Fruit fly (Drosophila melanogaster) whole organism, embryonic: ENCODE data around the gene pan.

Experiments
- BEAF-32 ChIP-seq: fragments of 200-800 bp; sonication (Bioruptor generic); optimal IDR thresholded peaks from 3 replicates; lab custom pipeline; 2017; ENCODE audit warnings: missing biosample characterization, missing genetic modification characterization, mild to moderate bottlenecking, moderate library complexity, missing genetic modification reagents
- Blimp-1 ChIP-seq: fragments of 200-800 bp; sonication (Bioruptor generic); optimal IDR thresholded peaks from 3 replicates; lab custom pipeline; 2018; ENCODE audit warnings: missing biosample characterization, missing genetic modification characterization, mild to moderate bottlenecking, moderate library complexity, missing genetic modification reagents
- CG10267 ChIP-seq: fragments of 200-800 bp; sonication (Bioruptor generic); optimal IDR thresholded peaks from 2 replicates; lab custom pipeline; 2018; ENCODE audit warnings: missing biosample characterization, mild to moderate bottlenecking, missing genetic modification characterization, moderate library complexity
- CG10431 ChIP-seq: fragments of 200-800 bp; sonication (Bioruptor generic); optimal IDR thresholded peaks from 3 replicates; lab custom pipeline; 2018; ENCODE audit warnings: missing biosample characterization, mild to moderate bottlenecking, missing genetic modification characterization
- CG11093 ChIP-seq: fragments of 200-800 bp; sonication (Bioruptor generic); IDR thresholded peaks from 3 replicates; pipeline ENCODE4 v1.3.6; 2022; ENCODE audit warnings: missing biosample characterization, missing genetic modification characterization
- CG11398 ChIP-seq: fragments of 200-800 bp; sonication (Bioruptor generic); optimal IDR thresholded peaks from 2 replicates; lab custom pipeline; 2016; ENCODE audit warnings: missing biosample characterization, missing genetic modification characterization
- CG11723 ChIP-seq: fragments of 200-800 bp; sonication (Bioruptor generic); optimal IDR thresholded peaks from 2 replicates; lab custom pipeline; 2017; ENCODE audit warnings: missing biosample characterization, mild to moderate bottlenecking, missing genetic modification characterization
- CG12659 ChIP-seq: fragments of 200-800 bp; sonication (Bioruptor generic); optimal IDR thresholded peaks from 3 replicates; lab custom pipeline; 2017; ENCODE audit warnings: mild to moderate bottlenecking, missing biosample characterization, missing genetic modification reagents, missing genetic modification characterization
- CG13424 ChIP-seq: fragments of 200-800 bp; sonication (Bioruptor generic); optimal IDR thresholded peaks from 2 replicates; lab custom pipeline; 2019; ENCODE audit warnings: missing biosample characterization, mild to moderate bottlenecking, missing genetic modification characterization, moderate library complexity
- CG13894 ChIP-seq: fragments of 200-800 bp; sonication (Bioruptor generic); optimal IDR thresholded peaks from 3 replicates; lab custom pipeline; 2018; ENCODE audit warnings: missing biosample characterization, mild to moderate bottlenecking, missing genetic modification characterization, moderate library complexity
- CG14710 ChIP-seq: fragments of 200-800 bp; sonication (Bioruptor generic); optimal IDR thresholded peaks from 3 replicates; lab custom pipeline; 2019; ENCODE audit warnings: missing biosample characterization, mild to moderate bottlenecking, missing genetic modification characterization, moderate library complexity
- CG1603 ChIP-seq: fragments of 200-800 bp; sonication (Bioruptor generic); optimal IDR thresholded peaks from 2 replicates; lab custom pipeline; 2019; ENCODE audit warnings: missing biosample characterization, mild to moderate bottlenecking, missing genetic modification characterization, moderate library complexity
- CG16813 ChIP-seq: fragments of 200-800 bp; sonication (Bioruptor generic); IDR thresholded peaks from 3 replicates; pipeline ENCODE4 v1.3.6; 2022; ENCODE audit warnings: missing biosample characterization, missing genetic modification characterization; ENCODE audit not compliant: partially characterized antibody
- CG17361 ChIP-seq: fragments of 200-800 bp; sonication (Bioruptor generic); IDR thresholded peaks from 3 replicates; pipeline ENCODE4 v1.3.6; 2022; ENCODE audit warnings: missing biosample characterization, missing genetic modification characterization
- CG17802 ChIP-seq: fragments of 200-800 bp; sonication (Bioruptor generic); optimal IDR thresholded peaks from 2 replicates; lab custom pipeline; 2018; ENCODE audit warnings: missing biosample characterization, mild to moderate bottlenecking, missing genetic modification characterization, moderate library complexity
- CG2199 ChIP-seq: fragments of 200-800 bp; sonication (Bioruptor generic); IDR thresholded peaks from 3 replicates; pipeline ENCODE4 v1.3.6; 2022; ENCODE audit warnings: missing biosample characterization, missing genetic modification characterization
- CG30020 ChIP-seq: fragments of 200-800 bp; optimal IDR thresholded peaks from 2 replicates; lab custom pipeline; 2019; ENCODE audit warnings: missing biosample characterization, mild to moderate bottlenecking, missing genetic modification characterization, moderate library complexity
- CG33557 ChIP-seq: fragments of 200-800 bp; sonication (Bioruptor generic); optimal IDR thresholded peaks from 2 replicates; lab custom pipeline; 2019; ENCODE audit warnings: missing biosample characterization, mild to moderate bottlenecking, missing genetic modification characterization, moderate library complexity
- CG4617 ChIP-seq: fragments of 200-800 bp; sonication (Bioruptor generic); optimal IDR thresholded peaks from 3 replicates; lab custom pipeline; 2016; ENCODE audit warnings: missing biosample characterization, missing genetic modification characterization, borderline replicate concordance
- CkIIα-i1 ChIP-seq: fragments of 200-800 bp; sonication (Bioruptor generic); IDR thresholded peaks from 2 replicates; pipeline ENCODE4 v1.3.6; 2022; ENCODE audit warnings: missing biosample characterization, missing genetic modification characterization
- Dbx ChIP-seq: fragments of 200-800 bp; sonication (Bioruptor generic); IDR thresholded peaks from 3 replicates; pipeline ENCODE4 v1.3.6; 2022; ENCODE audit warnings: missing biosample characterization, missing genetic modification characterization
- Ets97D ChIP-seq: fragments of 200-800 bp; sonication (Bioruptor generic); optimal IDR thresholded peaks from 3 replicates; lab custom pipeline; 2016; ENCODE audit warnings: missing biosample characterization, missing genetic modification characterization
- HHEX ChIP-seq: fragments of 200-800 bp; sonication (Bioruptor generic); optimal IDR thresholded peaks from 3 replicates; lab custom pipeline; 2017; ENCODE audit warnings: missing biosample characterization, mild to moderate bottlenecking, missing genetic modification characterization, missing genetic modification reagents
- HLH54F ChIP-seq: fragments of 200-800 bp; sonication (Bioruptor generic); optimal IDR thresholded peaks from 3 replicates; lab custom pipeline; 2016; ENCODE audit warnings: missing biosample characterization, missing genetic modification characterization
- MBD-R2 ChIP-seq: fragments of 200-800 bp; sonication (Bioruptor generic); IDR thresholded peaks from 2 replicates; pipeline ENCODE4 v1.3.6; 2022; ENCODE audit warnings: missing biosample characterization, missing genetic modification characterization
- Mad ChIP-seq: fragments of 200-800 bp; sonication (Bioruptor generic); optimal IDR thresholded peaks from 2 replicates; lab custom pipeline; 2016; ENCODE audit warnings: missing biosample characterization, missing genetic modification characterization
- Pdp1 ChIP-seq, 2 experiments: fragments of 200-800 bp; sonication (Bioruptor generic); optimal IDR thresholded peaks; 3 replicates each; lab custom pipeline; 2016; ENCODE audit warnings: missing biosample characterization in 2 of 2, missing genetic modification characterization in 2 of 2, mild to moderate bottlenecking in 1 of 2, moderate library complexity in 1 of 2
- Spps ChIP-seq: fragments of 200-800 bp; sonication (Bioruptor generic); optimal IDR thresholded peaks from 2 replicates; lab custom pipeline; 2018; ENCODE audit warnings: missing biosample characterization, mild to moderate bottlenecking, missing genetic modification characterization
- dmrt11E ChIP-seq: fragments of 200-800 bp; sonication (Bioruptor generic); optimal IDR thresholded peaks from 3 replicates; lab custom pipeline; 2018; ENCODE audit warnings: missing biosample characterization, mild to moderate bottlenecking, missing genetic modification characterization, moderate library complexity
- ewg ChIP-seq: fragments of 200-800 bp; sonication (Bioruptor generic); optimal IDR thresholded peaks from 3 replicates; lab custom pipeline; 2017; ENCODE audit warnings: mild to moderate bottlenecking, missing biosample characterization, missing genetic modification reagents, missing genetic modification characterization
- gsb-n ChIP-seq: fragments of 200-800 bp; sonication (Bioruptor generic); optimal IDR thresholded peaks from 3 replicates; lab custom pipeline; 2018; ENCODE audit warnings: missing biosample characterization, mild to moderate bottlenecking, missing genetic modification characterization
- hkb ChIP-seq, 2 experiments: fragments of 200-800 bp in 1 of 2; fragments of >200 bp in 1 of 2; sonication (Bioruptor generic) in 1 of 2; IDR thresholded peaks in 1 of 2; optimal IDR thresholded peaks in 1 of 2; 2 replicates each; pipeline versions ENCODE4 v1.3.6 to Lab custom; 2017 to 2022; ENCODE audit warnings: missing biosample characterization in 1 of 2, missing genetic modification characterization in 1 of 2
- lab ChIP-seq: fragments of 200-800 bp; sonication (Bioruptor generic); optimal IDR thresholded peaks from 3 replicates; lab custom pipeline; 2017; ENCODE audit warnings: missing biosample characterization, missing genetic modification characterization, mild to moderate bottlenecking, moderate library complexity, missing genetic modification reagents
- lilli ChIP-seq: fragments of 200-800 bp; sonication (Bioruptor generic); optimal IDR thresholded peaks from 3 replicates; lab custom pipeline; 2016; ENCODE audit warnings: missing biosample characterization, missing genetic modification characterization
- lmd ChIP-seq: fragments of 200-800 bp; sonication (Bioruptor generic); IDR thresholded peaks from 2 replicates; pipeline ENCODE4 v1.3.6; 2022; ENCODE audit warnings: missing biosample characterization, missing genetic modification characterization
- lov ChIP-seq, 2 experiments: fragments of 200-800 bp in 1 of 2; fragments of >200 bp in 1 of 2; sonication (Bioruptor generic) in 1 of 2; IDR thresholded peaks in 1 of 2; optimal IDR thresholded peaks in 1 of 2; 2 replicates in 1 of 2; 3 replicates in 1 of 2; pipeline versions ENCODE4 v1.3.6 to Lab custom; 2017 to 2022; ENCODE audit warnings: missing biosample characterization in 1 of 2, missing genetic modification characterization in 1 of 2
- pan ChIP-seq, 4 experiments: fragments of >200 bp in 3 of 4; fragments of 200-800 bp in 1 of 4; sonication (Bioruptor generic) in 1 of 4; optimal IDR thresholded peaks in 3 of 4; IDR thresholded peaks in 1 of 4; 2 replicates each; pipeline versions ENCODE4 v1.3.6 to Lab custom; 2017 to 2022; ENCODE audit warnings: missing biosample characterization in 2 of 4, missing genetic modification characterization in 2 of 4, mixed read lengths in 1 of 4
- pfk ChIP-seq: fragments of 200-800 bp; sonication (Bioruptor generic); optimal IDR thresholded peaks from 2 replicates; lab custom pipeline; 2018; ENCODE audit warnings: missing biosample characterization, mild to moderate bottlenecking, missing genetic modification characterization, moderate library complexity
- pho ChIP-seq: fragments of 200-800 bp; sonication (Bioruptor generic); optimal IDR thresholded peaks from 2 replicates; lab custom pipeline; 2016; ENCODE audit warnings: missing biosample characterization, missing genetic modification characterization
- sens ChIP-seq: fragments of 200-800 bp; sonication (Bioruptor generic); peaks from one replicate; lab custom pipeline; 2016; ENCODE audit warnings: missing biosample characterization, missing genetic modification characterization
- seq ChIP-seq: fragments of 200-800 bp; sonication (Bioruptor generic); IDR thresholded peaks from 2 replicates; pipeline ENCODE4 v1.3.6; 2022; ENCODE audit warnings: missing biosample characterization, missing genetic modification characterization
- sqz ChIP-seq: fragments of 200-800 bp; sonication (Bioruptor generic); optimal IDR thresholded peaks from 3 replicates; lab custom pipeline; 2018; ENCODE audit warnings: missing biosample characterization, mild to moderate bottlenecking, missing genetic modification characterization
- ssp ChIP-seq: fragments of 200-800 bp; sonication (Bioruptor generic); IDR thresholded peaks from 2 replicates; pipeline ENCODE4 v1.3.6; 2022; ENCODE audit warnings: missing biosample characterization, missing genetic modification characterization
- trem ChIP-seq: fragments of 200-800 bp; optimal IDR thresholded peaks from 3 replicates; lab custom pipeline; 2019; ENCODE audit warnings: missing biosample characterization, mild to moderate bottlenecking, missing genetic modification characterization, moderate library complexity
- ttk ChIP-seq: fragments of 200-800 bp; sonication (Bioruptor generic); IDR thresholded peaks from 2 replicates; pipeline ENCODE4 v2.1.2; 2022; ENCODE audit warnings: missing biosample characterization, missing genetic modification characterization

pan gene

dm6 chr4:128884-129457, 59.8 kb downstream of the pan start (continued):
- TF ChIP-seq seq (GFP tag; lab: Robert Waterston, UW) (no peak), CG30020 (tag; lab: Kevin White, UChicago) (no peak), sens (peak; percentile 45), HHEX (no peak), Spps (tag; lab: Kevin White, UChicago) (no peak), dmrt11E (tag; lab: Kevin White, UChicago) (no peak), CG10431 (GFP tag; lab: Kevin White, UChicago) (peak; percentile 82), ttk (no peak), CG13424 (tag; lab: Kevin White, UChicago) (no peak), CG11398 (GFP tag; lab: Kevin White, UChicago) (no peak), CG33557 (no peak), sqz (GFP tag; lab: Kevin White, UChicago) (no peak), CG2199 (0 out of 3 replicates have a peak, but pooled peaks have one; percentile 26), pan (optimal IDR thresholded peaks at IDR 0.05; lab: Kevin White, UChicago) (no peak), pan (GFP tag; optimal IDR thresholded peaks at IDR 0.05 in 1 of 2, IDR thresholded peaks at IDR 0.05 in 1 of 2) (no peak), CkIIα-i1 (GFP tag; lab: Robert Waterston, UW) (no peak), MBD-R2 (GFP tag; lab: Robert Waterston, UW) (0 out of 2 replicates have a peak, but pooled peaks have one; percentile 8), lmd (GFP tag; lab: Robert Waterston, UW) (no peak), lab (GFP tag; lab: Kevin White, UChicago) (no peak), gsb-n (tag; lab: Kevin White, UChicago) (no peak), CG11093 (GFP tag; lab: Robert Waterston, UW) (no peak), pho (GFP tag; lab: Kevin White, UChicago) (no peak)
- TF ChIP-seq, all 482 proteins: peak for 6

- TF ChIP-seq CG17802 (tag; lab: Kevin White, UChicago) = peak; percentile 97
- peak in 1 of 2 experiments; percentile 73 for TF ChIP-seq Pdp1 (GFP tag; optimal IDR thresholded peaks at IDR 0.05; lab: Kevin White, UChicago)
- peak; percentile 0 for TF ChIP-seq CG10267 (tag; lab: Kevin White, UChicago)
- TF ChIP-seq Dbx = no peak
- no peak for TF ChIP-seq HLH54F (GFP tag; lab: Kevin White, UChicago)
- TF ChIP-seq lilli = no peak
- no peak for TF ChIP-seq Blimp-1
- peak; percentile 42 for TF ChIP-seq BEAF-32 (GFP tag; lab: Kevin White, UChicago)
- peak; percentile 31 for TF ChIP-seq CG14710 (tag; lab: Kevin White, UChicago)
- TF ChIP-seq CG12659 (GFP tag; lab: Kevin White, UChicago) = peak; percentile 11
- TF ChIP-seq hkb (optimal IDR thresholded peaks at IDR 0.05; lab: Kevin White, UChicago) = no peak
- TF ChIP-seq hkb (GFP tag; IDR thresholded peaks at IDR 0.05; lab: Robert Waterston, UW) = 0 out of 2 replicates have a peak, but pooled peaks have one; percentile 10
- TF ChIP-seq pfk (GFP tag; lab: Kevin White, UChicago) = peak; percentile 76
- peak; percentile 96 for TF ChIP-seq ewg (GFP tag; lab: Kevin White, UChicago)
- peak; percentile 3 for TF ChIP-seq CG4617 (GFP tag; lab: Kevin White, UChicago)
- peak; percentile 26; the same call in 1 of the 3 replicates for TF ChIP-seq CG16813 (GFP tag; lab: Robert Waterston, UW)
- peak; percentile 68 for TF ChIP-seq sens
- TF ChIP-seq CG1603 (tag; lab: Kevin White, UChicago) = peak; percentile 97
- no peak for TF ChIP-seq Mad
- TF ChIP-seq Ets97D (GFP tag; lab: Kevin White, UChicago) = peak; percentile 16
- peak; percentile 1 for TF ChIP-seq trem (tag; lab: Kevin White, UChicago)
- TF ChIP-seq CG17361 (GFP tag; lab: Robert Waterston, UW) = 0 out of 3 replicates have a peak, but pooled peaks have one; percentile 13
- peak; percentile 95 for TF ChIP-seq CG11723 (GFP tag; lab: Kevin White, UChicago)
- no peak for TF ChIP-seq lov (optimal IDR thresholded peaks at IDR 0.05; lab: Kevin White, UChicago)
- TF ChIP-seq lov (GFP tag; IDR thresholded peaks at IDR 0.05; lab: Robert Waterston, UW) = no peak
- 0 out of 3 replicates have a peak, but pooled peaks have one; percentile 16 for TF ChIP-seq CG2199
- TF ChIP-seq ssp (GFP tag; lab: Robert Waterston, UW) = peak; percentile 99
- TF ChIP-seq CG13894 (tag; lab: Kevin White, UChicago) = peak; percentile 63
- TF ChIP-seq CG30020 (tag; lab: Kevin White, UChicago) = peak; percentile 99
Observed at dm6 chr4:129644-130272, 60.6 kb downstream of the pan start, which contains the start of gene Ank. Gene Ank (minus strand): TSS chr4:129849.
